Worm (Caenorhabditis elegans) whole organism, young adult: ENCODE data around the gene srg-47.
A peak's percentile ranks its signal among the peaks of the same experiment; 100 is the strongest.

Experiments used
- F33H1.4 ChIP-seq: fragments of 200-800 bp; sonication (Bioruptor generic); IDR thresholded peaks from 2 replicates; pipeline ENCODE4 v1.3.6; 2022; ENCODE audit warnings: missing genetic modification reagents, missing genetic modification characterization, missing compliant biosample characterization
- F57A8.1 ChIP-seq: fragments of 200-800 bp; sonication (Bioruptor generic); optimal IDR thresholded peaks from 2 replicates; lab custom pipeline; 2018; ENCODE audit warnings: mild to moderate bottlenecking, missing genetic modification characterization, moderate library complexity, missing compliant biosample characterization
- K12H6.12 ChIP-seq: fragments of 200-800 bp; sonication (Bioruptor generic); optimal IDR thresholded peaks from 2 replicates; lab custom pipeline; 2018; ENCODE audit warnings: mild to moderate bottlenecking, missing genetic modification characterization, missing compliant biosample characterization
- T26A5.8 ChIP-seq: sonication (generic microtip); optimal IDR thresholded peaks from 2 replicates; lab custom pipeline; 2016; ENCODE audit warnings: missing genetic modification characterization, missing compliant biosample characterization
- Y56A3A.18 ChIP-seq: fragments of 200-800 bp; sonication (Bioruptor generic); IDR thresholded peaks from 2 replicates; pipeline ENCODE4 v1.3.6; 2022; ENCODE audit warnings: missing genetic modification reagents, missing genetic modification characterization, missing compliant biosample characterization
- aptf-3 ChIP-seq: fragments of 200-800 bp; sonication (Bioruptor generic); IDR thresholded peaks from 2 replicates; pipeline ENCODE4 v1.3.6; 2022; ENCODE audit warnings: missing genetic modification characterization, missing compliant biosample characterization
- atf-7 ChIP-seq: sonication (generic microtip); optimal IDR thresholded peaks from 2 replicates; lab custom pipeline; 2017; ENCODE audit warnings: mild to moderate bottlenecking, missing genetic modification characterization, missing compliant biosample characterization
- attf-3 ChIP-seq: fragments of 200-800 bp; sonication (Bioruptor generic); conservative IDR thresholded peaks from 2 replicates; pipeline ENCODE4 v1.3.6; 2022; ENCODE audit warnings: missing genetic modification reagents, missing genetic modification characterization, missing compliant biosample characterization
- attf-5 ChIP-seq: fragments of 200-800 bp; sonication (Bioruptor generic); optimal IDR thresholded peaks from 2 replicates; lab custom pipeline; 2018; ENCODE audit warnings: mild to moderate bottlenecking, missing genetic modification characterization, missing compliant biosample characterization
- bed-1 ChIP-seq: fragments of 200-800 bp; sonication (Bioruptor generic); IDR thresholded peaks from 2 replicates; pipeline ENCODE4 v1.3.6; 2022; ENCODE audit warnings: missing genetic modification reagents, missing genetic modification characterization, missing compliant biosample characterization
- cebp-1 ChIP-seq, 2 experiments: fragments of 200-800 bp in 1 of 2; sonication (Bioruptor generic) in 1 of 2; sonication (generic microtip) in 1 of 2; IDR thresholded peaks in 1 of 2; optimal IDR thresholded peaks in 1 of 2; 2 replicates each; pipeline versions ENCODE4 v1.3.6 to Lab custom; 2017 to 2022; ENCODE audit warnings: missing compliant biosample characterization in 2 of 2, missing genetic modification characterization in 2 of 2, mild to moderate bottlenecking in 1 of 2, missing genetic modification reagents in 1 of 2, moderate library complexity in 1 of 2
- ceh-79 ChIP-seq: sonication (generic microtip); optimal IDR thresholded peaks from 2 replicates; lab custom pipeline; 2017; ENCODE audit warnings: mild to moderate bottlenecking, missing genetic modification characterization, missing compliant biosample characterization
- die-1 ChIP-seq: sonication (generic microtip); optimal IDR thresholded peaks from 2 replicates; lab custom pipeline; 2016; ENCODE audit warnings: missing genotype, mild to moderate bottlenecking, missing genetic modification characterization, missing compliant biosample characterization
- dox-1 ChIP-seq: fragments of 200-800 bp; sonication (Bioruptor generic); IDR thresholded peaks from 2 replicates; pipeline ENCODE4 v1.3.6; 2022; ENCODE audit warnings: missing genetic modification reagents, missing genetic modification characterization, missing compliant biosample characterization
- dpff-1 ChIP-seq: sonication (generic microtip); optimal IDR thresholded peaks from 2 replicates; lab custom pipeline; 2017; ENCODE audit warnings: mild to moderate bottlenecking, missing genetic modification characterization, missing compliant biosample characterization
- egl-18 ChIP-seq: fragments of 200-800 bp; sonication (Bioruptor generic); IDR thresholded peaks from 2 replicates; pipeline ENCODE4 v1.3.6; 2022; ENCODE audit warnings: missing genetic modification reagents, missing genetic modification characterization, missing compliant biosample characterization
- ets-4 ChIP-seq: fragments of 200-800 bp; sonication (Bioruptor generic); optimal IDR thresholded peaks from 2 replicates; lab custom pipeline; 2018; ENCODE audit warnings: mild to moderate bottlenecking, missing genetic modification characterization, missing compliant biosample characterization
- fkh-3 ChIP-seq: sonication (generic microtip); optimal IDR thresholded peaks from 2 replicates; lab custom pipeline; 2016; ENCODE audit warnings: mild to moderate bottlenecking, missing genetic modification characterization, missing compliant biosample characterization
- gei-17 ChIP-seq: fragments of 200-800 bp; sonication (Bioruptor generic); optimal IDR thresholded peaks from 2 replicates; lab custom pipeline; 2018; ENCODE audit warnings: mild to moderate bottlenecking, missing genetic modification characterization, missing compliant biosample characterization
- hsf-1 ChIP-seq: fragments of 200-800 bp; sonication (Bioruptor generic); IDR thresholded peaks from 2 replicates; pipeline ENCODE4 v1.3.6; 2022; ENCODE audit warnings: missing genetic modification reagents, missing genetic modification characterization, missing compliant biosample characterization
- let-607 ChIP-seq, 2 experiments: fragments of 200-800 bp in 1 of 2; sonication (Bioruptor generic) in 1 of 2; sonication (generic microtip) in 1 of 2; optimal IDR thresholded peaks; 2 replicates each; lab custom pipeline; 2016 to 2018; ENCODE audit warnings: mild to moderate bottlenecking in 2 of 2, missing compliant biosample characterization in 2 of 2, missing genetic modification characterization in 2 of 2, moderate library complexity in 2 of 2, missing genotype in 1 of 2
- lin-54 ChIP-seq: fragments of 200-800 bp; sonication (Bioruptor generic); optimal IDR thresholded peaks from 2 replicates; lab custom pipeline; 2018; ENCODE audit warnings: mild to moderate bottlenecking, missing genetic modification characterization, missing compliant biosample characterization
- lir-1 ChIP-seq: fragments of 200-800 bp; sonication (Bioruptor generic); conservative IDR thresholded peaks from 2 replicates; pipeline ENCODE4 v1.3.6; 2022; ENCODE audit warnings: missing genetic modification reagents, missing genetic modification characterization, missing compliant biosample characterization
- madf-3 ChIP-seq: fragments of 200-800 bp; sonication (Bioruptor generic); IDR thresholded peaks from 2 replicates; pipeline ENCODE4 v1.3.6; 2022; ENCODE audit warnings: missing genetic modification reagents, missing genetic modification characterization, missing compliant biosample characterization
- madf-8 ChIP-seq: fragments of 200-800 bp; sonication (Bioruptor generic); conservative IDR thresholded peaks from 2 replicates; pipeline ENCODE4 v1.3.6; 2022; ENCODE audit warnings: missing genetic modification reagents, missing genetic modification characterization, missing compliant biosample characterization
- mcd-1 ChIP-seq: fragments of 200-800 bp; sonication (Bioruptor generic); IDR thresholded peaks from 2 replicates; pipeline ENCODE4 v1.3.6; 2022; ENCODE audit warnings: missing genetic modification reagents, missing genetic modification characterization, missing compliant biosample characterization
- mel-28 ChIP-seq: sonication (generic microtip); optimal IDR thresholded peaks from 2 replicates; lab custom pipeline; 2016; ENCODE audit warnings: borderline replicate concordance, mild to moderate bottlenecking, missing genetic modification characterization, missing compliant biosample characterization
- mxl-1 ChIP-seq: sonication (generic microtip); optimal IDR thresholded peaks from 2 replicates; lab custom pipeline; 2016; ENCODE audit warnings: missing genetic modification characterization, missing compliant biosample characterization
- nfyb-1 ChIP-seq: fragments of 200-800 bp; sonication (Bioruptor generic); IDR thresholded peaks from 2 replicates; pipeline ENCODE4 v1.3.6; 2022; ENCODE audit warnings: missing genetic modification reagents, missing genetic modification characterization, missing compliant biosample characterization
- repo-1 ChIP-seq: sonication (generic microtip); optimal IDR thresholded peaks from 2 replicates; lab custom pipeline; 2017; ENCODE audit warnings: mild to moderate bottlenecking, missing genetic modification characterization, missing compliant biosample characterization
- sdz-38 ChIP-seq: sonication (generic microtip); optimal IDR thresholded peaks from 2 replicates; lab custom pipeline; 2016; ENCODE audit warnings: missing genotype, missing genetic modification characterization, missing compliant biosample characterization
- tbx-9 ChIP-seq: sonication (generic microtip); optimal IDR thresholded peaks from 2 replicates; lab custom pipeline; 2016; ENCODE audit warnings: borderline replicate concordance, missing genetic modification characterization, inconsistent platforms, missing compliant biosample characterization
- unc-130 ChIP-seq: sonication (generic microtip); optimal IDR thresholded peaks from 2 replicates; lab custom pipeline; 2016; ENCODE audit warnings: missing genetic modification reagents, missing genetic modification characterization, missing compliant biosample characterization
- xnd-1 ChIP-seq: sonication (generic microtip); optimal IDR thresholded peaks from 2 replicates; lab custom pipeline; 2016; ENCODE audit warnings: missing genotype, missing genetic modification reagents, missing genetic modification characterization, missing compliant biosample characterization
- ztf-22 ChIP-seq: fragments of 200-800 bp; sonication (Bioruptor generic); optimal IDR thresholded peaks from 2 replicates; lab custom pipeline; 2018; ENCODE audit warnings: mild to moderate bottlenecking, missing genetic modification characterization, moderate library complexity, missing compliant biosample characterization
- ztf-28 ChIP-seq: fragments of 200-800 bp; sonication (Bioruptor generic); IDR thresholded peaks from 2 replicates; pipeline ENCODE4 v1.3.6; 2022; ENCODE audit warnings: missing genetic modification reagents, missing genetic modification characterization, missing compliant biosample characterization

Gene srg-47

ce11 chrV:14556187-14556586 is at the start of gene srg-47:
srg-47 (minus strand) TSS chrV:14556287.
- TF ChIP-seq xnd-1 (tag; lab: Kevin White, UChicago) (no peak), madf-8 (GFP tag; lab: Robert Waterston, UW) (no peak), die-1 (tag; lab: Kevin White, UChicago) (no peak), madf-3 (GFP tag; lab: Robert Waterston, UW) (no peak), egl-18 (GFP tag; lab: Robert Waterston, UW) (no peak), mel-28 (tag; lab: Kevin White, UChicago) (no peak), let-607 (tag; optimal IDR thresholded peaks at IDR 0.05; lab: Kevin White, UChicago) (no peak), hsf-1 (GFP tag; lab: Robert Waterston, UW) (no peak), ets-4 (GFP tag; lab: Kevin White, UChicago) (no peak), ztf-22 (GFP tag; lab: Kevin White, UChicago) (no peak), nfyb-1 (GFP tag; lab: Robert Waterston, UW) (no peak), lin-54 (no peak), gei-17 (GFP tag; lab: Kevin White, UChicago) (no peak), bed-1 (GFP tag; lab: Robert Waterston, UW) (no peak), mxl-1 (tag; lab: Kevin White, UChicago) (no peak), tbx-9 (no peak), fkh-3 (no peak)

- TF ChIP-seq ztf-28 (GFP tag; lab: Robert Waterston, UW) (no peak), unc-130 (GFP tag; lab: Kevin White, UChicago) (no peak), attf-3 (no peak), F33H1.4 (GFP tag; lab: Robert Waterston, UW) (no peak), F57A8.1 (GFP tag; lab: Kevin White, UChicago) (no peak), T26A5.8 (no peak), dox-1 (GFP tag; lab: Robert Waterston, UW) (no peak), sdz-38 (tag; lab: Kevin White, UChicago) (no peak), atf-7 (tag; lab: Kevin White, UChicago) (no peak), ztf-22 (GFP tag; lab: Kevin White, UChicago) (no peak)
Measured at ce11 chrV:14603755-14604154, 47.7 kb upstream of the srg-47 start.

- TF ChIP-seq nfyb-1 (GFP tag; lab: Robert Waterston, UW) (no peak), dpff-1 (no peak), repo-1 (tag; lab: Kevin White, UChicago) (no peak), aptf-3 (GFP tag; lab: Robert Waterston, UW) (no peak), hsf-1 (GFP tag; lab: Robert Waterston, UW) (no peak), lir-1 (GFP tag; lab: Robert Waterston, UW) (no peak), Y56A3A.18 (GFP tag; lab: Robert Waterston, UW) (no peak), ceh-79 (no peak)
Measured at ce11 chrV:14599972-14600371, 43.9 kb upstream of the srg-47 start, which contains the start of gene glb-22. glb-22 (plus strand) TSS chrV:14600272.

- TF ChIP-seq mcd-1 (GFP tag; lab: Robert Waterston, UW) (peak; percentile 68), cebp-1 (GFP tag; IDR thresholded peaks at IDR 0.05; lab: Robert Waterston, UW) (no peak), cebp-1 (tag; optimal IDR thresholded peaks at IDR 0.05; lab: Kevin White, UChicago) (peak; percentile 19), K12H6.12 (no peak), attf-5 (peak; percentile 44), attf-3 (no peak)
- TF ChIP-seq, all 124 proteins: peak for 3
Measured at ce11 chrV:14597681-14598184, 41.6 kb upstream of the srg-47 start, which contains the start of gene R11H6.2. R11H6.2 (plus strand) TSS chrV:14598006.
